Worm (Caenorhabditis elegans): ENCODE measurements around the gene phf-33.

DNA sequence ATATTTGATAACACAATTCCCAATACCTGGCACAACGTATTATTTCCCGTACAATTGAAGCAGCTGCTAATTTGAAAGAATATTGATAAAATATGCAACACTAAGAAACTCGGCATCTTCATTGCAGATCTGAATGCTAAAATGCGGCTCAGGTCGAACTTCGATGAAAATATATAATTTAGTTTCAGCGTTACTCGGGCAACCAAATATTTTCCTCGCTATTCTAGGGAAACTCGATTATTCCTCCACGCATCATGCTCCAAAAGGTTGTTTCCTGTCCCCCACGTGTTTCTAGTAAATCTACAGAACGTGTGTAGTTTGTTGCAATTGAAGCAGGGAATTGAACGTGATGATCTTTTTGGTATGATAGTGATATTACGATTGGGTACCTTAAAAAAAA, 29.7 kb downstream of the phf-33 start:
- TF ChIP-seq nhr-237 (tag; optimal IDR thresholded peaks at IDR 0.05) (no peak), ces-1 (GFP tag; optimal IDR thresholded peaks at IDR 0.05) (no peak), vab-7 (GFP tag; IDR thresholded peaks at IDR 0.05) (no peak), R02D3.7 (tag; optimal IDR thresholded peaks at IDR 0.05) (no peak), egl-27 (tag; optimal IDR thresholded peaks at IDR 0.05) (no peak), jun-1 (tag; optimal IDR thresholded peaks at IDR 0.05) (no peak), lin-13 (GFP tag; optimal IDR thresholded peaks at IDR 0.05) (no peak), ztf-11 (tag; optimal IDR thresholded peaks at IDR 0.05) (no peak), nhr-76 (tag; optimal IDR thresholded peaks at IDR 0.05) (no peak), F49E8.2 (tag; optimal IDR thresholded peaks at IDR 0.05; ENCODE audit: borderline replicate concordance) (no peak), ceh-82 (tag; optimal IDR thresholded peaks at IDR 0.05) (no peak), egl-43 (GFP tag; IDR thresholded peaks at IDR 0.05) (no peak), Y105C5A.15 (GFP tag; IDR thresholded peaks at IDR 0.05) (no peak), ama-1 (optimal IDR thresholded peaks at IDR 0.05) (no peak)

All from whole organism, L4 larva.